Fruit fly (Drosophila melanogaster): ENCODE results near the gene Rpn5.

The Rpn5 gene

dm6 chr3R:5821750-5822149, 32.5 kb downstream of the Rpn5 start, which contains the start of gene CG46303 (continued):
- TF ChIP-seq sc (optimal IDR thresholded peaks at IDR 0.05), result no peak
- no peak for TF ChIP-seq sc (GFP tag; optimal IDR thresholded peaks at IDR 0.05)
- TF ChIP-seq Dek (tag; optimal IDR thresholded peaks at IDR 0.05), result no peak
- TF ChIP-seq dan (GFP tag; IDR thresholded peaks at IDR 0.05), result no peak
- no peak for TF ChIP-seq HLH54F (GFP tag; optimal IDR thresholded peaks at IDR 0.05)
- no peak for TF ChIP-seq CG2129 (GFP tag; IDR thresholded peaks at IDR 0.05; ENCODE audit: partially characterized antibody)
- TF ChIP-seq CG13624 (GFP tag; optimal IDR thresholded peaks at IDR 0.05), result no peak
- TF ChIP-seq CG32532 (GFP tag; IDR thresholded peaks at IDR 0.05), result no peak
- TF ChIP-seq pita (GFP tag; optimal IDR thresholded peaks at IDR 0.05), result no peak
- no peak for TF ChIP-seq emc (GFP tag; optimal IDR thresholded peaks at IDR 0.05)
- no peak for TF ChIP-seq Dfd (GFP tag; optimal IDR thresholded peaks at IDR 0.05)
- no peak for TF ChIP-seq fd96Cb (tag; optimal IDR thresholded peaks at IDR 0.05)
- TF ChIP-seq sug (tag; optimal IDR thresholded peaks at IDR 0.05), result peak; percentile 76
- TF ChIP-seq CG6689 (GFP tag; IDR thresholded peaks at IDR 0.05), result no peak
- no peak for TF ChIP-seq CG30020 (tag; optimal IDR thresholded peaks at IDR 0.05)
- TF ChIP-seq bab2 (GFP tag; optimal IDR thresholded peaks at IDR 0.05), result no peak
- TF ChIP-seq CG13296 (GFP tag; optimal IDR thresholded peaks at IDR 0.05), result no peak
- no peak for TF ChIP-seq nom (GFP tag; optimal IDR thresholded peaks at IDR 0.05)
- no peak for TF ChIP-seq CG5953 (GFP tag; IDR thresholded peaks at IDR 0.05)
- TF ChIP-seq Fer2 (tag; optimal IDR thresholded peaks at IDR 0.05), result no peak
- no peak for TF ChIP-seq CkIIα-i1 (GFP tag; IDR thresholded peaks at IDR 0.05)
- no peak for TF ChIP-seq ara (GFP tag; IDR thresholded peaks at IDR 0.05)
- no peak for TF ChIP-seq CG7556 (GFP tag; optimal IDR thresholded peaks at IDR 0.05)
- no peak for TF ChIP-seq CG12659 (GFP tag; optimal IDR thresholded peaks at IDR 0.05)
- no peak for TF ChIP-seq trh (GFP tag; optimal IDR thresholded peaks at IDR 0.05)
- TF ChIP-seq en (GFP tag; optimal IDR thresholded peaks at IDR 0.05), result no peak
- TF ChIP-seq dm (GFP tag; optimal IDR thresholded peaks at IDR 0.05), result no peak
- no peak for TF ChIP-seq CG4854 (GFP tag; optimal IDR thresholded peaks at IDR 0.05)
- no peak for TF ChIP-seq CG2120 (GFP tag; optimal IDR thresholded peaks at IDR 0.05)
- no peak for TF ChIP-seq CG32767 (GFP tag; IDR thresholded peaks at IDR 0.05)
- TF ChIP-seq Mrtf (GFP tag; IDR thresholded peaks at IDR 0.05), result no peak
- no peak for TF ChIP-seq CG6791 (GFP tag; IDR thresholded peaks at IDR 0.05; ENCODE audit: partially characterized antibody)
- no peak for TF ChIP-seq insv (GFP tag; optimal IDR thresholded peaks at IDR 0.05)
- TF ChIP-seq Pdp1 (GFP tag; optimal IDR thresholded peaks at IDR 0.05), result peak in 1 of 2 experiments; percentile 8
- no peak for TF ChIP-seq CG11456 (GFP tag; IDR thresholded peaks at IDR 0.05)
- TF ChIP-seq cwo (GFP tag; optimal IDR thresholded peaks at IDR 0.05), result peak; percentile 25
- TF ChIP-seq grn (GFP tag; optimal IDR thresholded peaks at IDR 0.05), result peak; percentile 59
- TF ChIP-seq wor (GFP tag; IDR thresholded peaks at IDR 0.05), result no peak
- TF ChIP-seq MESR4 (GFP tag; optimal IDR thresholded peaks at IDR 0.05), result no peak
- TF ChIP-seq yki (optimal IDR thresholded peaks at IDR 0.05), result no peak
- no peak for TF ChIP-seq CG10147 (GFP tag; optimal IDR thresholded peaks at IDR 0.05)
- no peak for TF ChIP-seq corto (GFP tag; optimal IDR thresholded peaks at IDR 0.05)
- TF ChIP-seq CG3281 (GFP tag; optimal IDR thresholded peaks at IDR 0.05), result no peak
- peak; percentile 23 for TF ChIP-seq CG34376 (GFP tag; optimal IDR thresholded peaks at IDR 0.05)
- no peak for TF ChIP-seq gsb (GFP tag; IDR thresholded peaks at IDR 0.05)
- no peak for TF ChIP-seq CG12104 (GFP tag; optimal IDR thresholded peaks at IDR 0.05)

All from whole organism, embryonic.